Worm (Caenorhabditis elegans) whole organism, L1 larva: Measurements from ENCODE around the gene cec-4.

Source experiments
- F16B12.6 ChIP-seq: fragments of 150-350 bp; optimal IDR thresholded peaks from 2 replicates; lab custom pipeline; 2014; ENCODE audit warnings: missing biosample characterization, missing genetic modification characterization
- ama-1 ChIP-seq: fragments of 150-350 bp; optimal IDR thresholded peaks from 2 replicates; lab custom pipeline; 2014
- efl-3 ChIP-seq: fragments of 200-800 bp; sonication (Bioruptor generic); optimal IDR thresholded peaks from 2 replicates; lab custom pipeline; 2018; ENCODE audit warnings: mild to moderate bottlenecking, missing genetic modification characterization, missing compliant biosample characterization
- lin-39 ChIP-seq: fragments of 150-350 bp; optimal IDR thresholded peaks from 2 replicates; lab custom pipeline; 2014; ENCODE audit warnings: missing biosample characterization, missing genetic modification reagents, missing genetic modification characterization
- nhr-12 ChIP-seq: sonication (generic microtip); optimal IDR thresholded peaks from 2 replicates; lab custom pipeline; 2017; ENCODE audit warnings: missing biosample characterization, missing genetic modification characterization
- rnt-1 ChIP-seq: sonication (generic microtip); optimal IDR thresholded peaks from 2 replicates; lab custom pipeline; 2016; ENCODE audit warnings: mild to moderate bottlenecking, missing genetic modification characterization, moderate library complexity, missing compliant biosample characterization
- sptf-1 ChIP-seq: fragments of 150-350 bp; optimal IDR thresholded peaks from 2 replicates; lab custom pipeline; 2014; ENCODE audit warnings: missing biosample characterization, missing genetic modification characterization

DNA sequence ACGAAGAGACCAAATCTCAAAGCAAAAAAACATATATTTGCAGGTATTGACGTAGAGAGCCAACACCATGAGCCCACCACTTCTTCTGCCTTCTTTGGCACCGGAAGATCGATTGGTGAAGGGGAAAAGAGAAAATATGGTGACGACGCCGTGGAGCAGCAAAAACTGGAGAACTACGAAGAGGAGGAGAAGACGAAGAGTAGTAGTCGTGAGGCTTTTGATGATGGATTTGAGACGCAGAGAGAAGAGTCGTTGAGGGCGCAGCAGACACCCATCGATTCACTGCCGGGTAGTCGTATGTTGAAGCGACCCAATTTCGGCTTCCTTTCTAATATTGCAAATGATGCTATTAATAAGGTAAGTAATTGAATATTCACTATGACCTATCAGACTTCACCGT is 35.9 kb downstream of the cec-4 start:
- TF ChIP-seq ama-1 (lab: Kevin White, UChicago) (no peak), nhr-12 (tag; lab: Kevin White, UChicago) (no peak), lin-39 (tag; lab: Kevin White, UChicago) (no peak), efl-3 (GFP tag; lab: Kevin White, UChicago) (no peak), sptf-1 (tag; lab: Kevin White, UChicago) (no peak), rnt-1 (no peak), F16B12.6 (tag; lab: Kevin White, UChicago) (no peak)
